Worm (Caenorhabditis elegans) whole organism, L4 larva: ENCODE data around the gene F44E5.2.
A peak's percentile ranks its signal among the peaks of the same experiment; 100 is the strongest.

Experiments
- D1046.2 ChIP-seq: fragments of 200-800 bp; sonication (Bioruptor generic); IDR thresholded peaks from 2 replicates; pipeline ENCODE4 v1.3.6; 2022; ENCODE audit warnings: missing genetic modification characterization, missing compliant biosample characterization
- F10B5.3 ChIP-seq: sonication (generic microtip); optimal IDR thresholded peaks from 2 replicates; lab custom pipeline; 2016; ENCODE audit warnings: mild to moderate bottlenecking, missing genetic modification characterization, missing compliant biosample characterization
- F44E2.7 ChIP-seq: fragments of 200-800 bp; sonication (Bioruptor generic); IDR thresholded peaks from 2 replicates; pipeline ENCODE4 v2.1.2; 2022; ENCODE audit warnings: missing genetic modification characterization, missing compliant biosample characterization
- R02D3.7 ChIP-seq: fragments of 150-350 bp; sonication (generic microtip); optimal IDR thresholded peaks from 3 replicates; lab custom pipeline; 2014; ENCODE audit warnings: missing biosample characterization, missing genetic modification characterization
- Y105C5A.15 ChIP-seq: fragments of 200-800 bp; sonication (Bioruptor generic); IDR thresholded peaks from 2 replicates; pipeline ENCODE4 v1.3.6; 2022; ENCODE audit warnings: missing genetic modification characterization, missing compliant biosample characterization
- Y48G9A.11 ChIP-seq: fragments of 200-800 bp; sonication (Bioruptor generic); IDR thresholded peaks from 2 replicates; pipeline ENCODE4 v1.3.6; 2022; ENCODE audit warnings: missing genetic modification reagents, missing genetic modification characterization, missing compliant biosample characterization
- Y75B8A.6 ChIP-seq: fragments of 200-800 bp; sonication (Bioruptor generic); IDR thresholded peaks from 2 replicates; pipeline ENCODE4 v1.3.6; 2022; ENCODE audit warnings: missing genetic modification reagents, missing genetic modification characterization, missing compliant biosample characterization
- ZK337.2 ChIP-seq: fragments of 200-800 bp; sonication (Bioruptor generic); IDR thresholded peaks from 2 replicates; pipeline ENCODE4 v1.3.6; 2022; ENCODE audit warnings: missing genetic modification reagents, missing genetic modification characterization, missing compliant biosample characterization
- aha-1 ChIP-seq: fragments of 150-350 bp; peaks from one replicate; lab custom pipeline; 2014; ENCODE audit warnings: missing biosample characterization, missing genetic modification characterization
- ama-1 ChIP-seq: fragments of 150-350 bp; optimal IDR thresholded peaks from 2 replicates; lab custom pipeline; 2014; ENCODE audit warnings: inconsistent platforms, mixed read lengths
- ceh-32 ChIP-seq: sonication (generic microtip); optimal IDR thresholded peaks from 2 replicates; lab custom pipeline; 2016; ENCODE audit warnings: mild to moderate bottlenecking, missing genetic modification characterization, missing compliant biosample characterization; ENCODE audit not compliant: poor library complexity
- ceh-44 ChIP-seq: fragments of 200-800 bp; sonication (Bioruptor generic); IDR thresholded peaks from 2 replicates; pipeline ENCODE4 v1.3.6; 2022; ENCODE audit warnings: missing genetic modification reagents, missing genetic modification characterization, missing compliant biosample characterization
- cey-2 ChIP-seq: sonication (generic microtip); optimal IDR thresholded peaks from 3 replicates; lab custom pipeline; 2017; ENCODE audit warnings: missing genetic modification characterization, mild to moderate bottlenecking, missing compliant biosample characterization, antibody characterized with exemption, borderline replicate concordance; ENCODE audit not compliant: insufficient read depth
- daf-19 ChIP-seq: fragments of 200-800 bp; sonication (Bioruptor generic); conservative IDR thresholded peaks from 2 replicates; pipeline ENCODE4 v1.3.6; 2022; ENCODE audit warnings: missing genetic modification characterization, missing compliant biosample characterization
- daf-8 ChIP-seq: fragments of 200-800 bp; sonication (Bioruptor generic); IDR thresholded peaks from 2 replicates; pipeline ENCODE4 v1.3.6; 2022; ENCODE audit warnings: missing genetic modification characterization, missing compliant biosample characterization
- dmd-6 ChIP-seq: fragments of 200-800 bp; sonication (Bioruptor generic); IDR thresholded peaks from 2 replicates; pipeline ENCODE4 v1.3.6; 2022; ENCODE audit warnings: missing genetic modification reagents, missing genetic modification characterization, missing compliant biosample characterization
- dmd-9 ChIP-seq: fragments of 200-800 bp; sonication (Bioruptor generic); IDR thresholded peaks from 2 replicates; pipeline ENCODE4 v1.3.6; 2022; ENCODE audit warnings: missing genetic modification reagents, missing genetic modification characterization, missing compliant biosample characterization
- duxl-1 ChIP-seq: sonication (generic microtip); optimal IDR thresholded peaks from 2 replicates; lab custom pipeline; 2016; ENCODE audit warnings: mild to moderate bottlenecking, missing genetic modification characterization, moderate library complexity, missing compliant biosample characterization; ENCODE audit not compliant: poor library complexity
- fos-1 ChIP-seq: fragments of 150-350 bp; optimal IDR thresholded peaks from 2 replicates; lab custom pipeline; 2014; ENCODE audit warnings: missing biosample characterization, missing genetic modification characterization
- hif-1 ChIP-seq, 2 experiments: sonication (generic microtip); optimal IDR thresholded peaks; 2 replicates each; lab custom pipeline; 2016 to 2017; ENCODE audit warnings: missing compliant biosample characterization in 2 of 2, missing genetic modification characterization in 2 of 2, missing genetic modification reagents in 2 of 2, missing genotype in 2 of 2, mild to moderate bottlenecking in 1 of 2
- jun-1 ChIP-seq: fragments of 150-350 bp; optimal IDR thresholded peaks from 2 replicates; lab custom pipeline; 2014; ENCODE audit warnings: missing biosample characterization, missing genetic modification reagents, missing genetic modification characterization
- lim-7 ChIP-seq: fragments of 200-800 bp; sonication (Bioruptor generic); IDR thresholded peaks from 2 replicates; pipeline ENCODE4 v1.3.6; 2022; ENCODE audit warnings: missing genetic modification characterization, missing compliant biosample characterization
- lin-38 ChIP-seq: fragments of 200-800 bp; sonication (Bioruptor generic); IDR thresholded peaks from 2 replicates; pipeline ENCODE4 v1.3.6; 2022; ENCODE audit warnings: missing genetic modification reagents, missing genetic modification characterization, missing compliant biosample characterization
- lin-39 ChIP-seq: fragments of 150-350 bp; optimal IDR thresholded peaks from 2 replicates; lab custom pipeline; 2014; ENCODE audit warnings: missing biosample characterization, missing genetic modification reagents, missing genetic modification characterization
- lsy-2 ChIP-seq, 2 experiments: fragments of 150-350 bp in 1 of 2; sonication (generic microtip) in 1 of 2; optimal IDR thresholded peaks; 2 replicates each; lab custom pipeline; 2014 to 2017; ENCODE audit warnings: missing biosample characterization in 2 of 2, missing genetic modification characterization in 2 of 2
- madf-5 ChIP-seq, 2 experiments: fragments of 200-800 bp; sonication (Bioruptor generic); IDR thresholded peaks; 2 replicates each; pipeline ENCODE4 v1.3.6; 2022; ENCODE audit warnings: missing compliant biosample characterization in 2 of 2, missing genetic modification characterization in 2 of 2
- madf-9 ChIP-seq: fragments of 200-800 bp; sonication (Bioruptor generic); conservative IDR thresholded peaks from 2 replicates; pipeline ENCODE4 v1.3.6; 2022; ENCODE audit warnings: missing genetic modification reagents, missing genetic modification characterization, missing compliant biosample characterization
- mdl-1 ChIP-seq, 2 experiments: fragments of 150-350 bp in 1 of 2; sonication (generic microtip) in 1 of 2; optimal IDR thresholded peaks; 2 replicates each; lab custom pipeline; 2014 to 2017; ENCODE audit warnings: missing biosample characterization in 2 of 2, missing genetic modification characterization in 2 of 2
- mdt-29 ChIP-seq: fragments of 200-800 bp; sonication (Bioruptor generic); IDR thresholded peaks from 2 replicates; pipeline ENCODE4 v1.3.6; 2022; ENCODE audit warnings: missing genetic modification reagents, missing genetic modification characterization, missing compliant biosample characterization
- nhr-10 ChIP-seq: fragments of 150-350 bp; optimal IDR thresholded peaks from 2 replicates; lab custom pipeline; 2014; ENCODE audit warnings: missing biosample characterization, missing genetic modification characterization
- nhr-111 ChIP-seq: fragments of 200-800 bp; sonication (Bioruptor generic); optimal IDR thresholded peaks from 2 replicates; lab custom pipeline; 2018; ENCODE audit warnings: mild to moderate bottlenecking, missing genetic modification characterization, missing compliant biosample characterization
- nhr-28 ChIP-seq: fragments of 150-350 bp; optimal IDR thresholded peaks from 2 replicates; lab custom pipeline; 2014; ENCODE audit warnings: missing biosample characterization, missing genetic modification characterization
- nhr-6 ChIP-seq: fragments of 150-350 bp; optimal IDR thresholded peaks from 2 replicates; lab custom pipeline; 2014; ENCODE audit warnings: missing biosample characterization, missing genetic modification characterization
- nhr-76 ChIP-seq: fragments of 150-350 bp; optimal IDR thresholded peaks from 2 replicates; lab custom pipeline; 2014; ENCODE audit warnings: missing biosample characterization, missing genetic modification characterization
- pqm-1 ChIP-seq: sonication (generic microtip); optimal IDR thresholded peaks from 2 replicates; lab custom pipeline; 2017; ENCODE audit warnings: missing biosample characterization, missing genetic modification characterization
- saeg-2 ChIP-seq: fragments of 200-800 bp; sonication (Bioruptor generic); IDR thresholded peaks from 2 replicates; pipeline ENCODE4 v1.3.6; 2022; ENCODE audit warnings: missing genetic modification reagents, missing genetic modification characterization, missing compliant biosample characterization
- sdz-12 ChIP-seq: fragments of 200-800 bp; sonication (Bioruptor generic); optimal IDR thresholded peaks from 2 replicates; lab custom pipeline; 2018; ENCODE audit warnings: mild to moderate bottlenecking, missing genetic modification characterization, missing compliant biosample characterization
- set-16 ChIP-seq: fragments of 200-800 bp; sonication (Bioruptor generic); IDR thresholded peaks from 2 replicates; pipeline ENCODE4 v1.3.6; 2022; ENCODE audit warnings: missing genetic modification reagents, missing genetic modification characterization, missing compliant biosample characterization
- spr-1 ChIP-seq: sonication (generic microtip); optimal IDR thresholded peaks from 2 replicates; lab custom pipeline; 2016; ENCODE audit warnings: mild to moderate bottlenecking, missing genetic modification characterization, missing compliant biosample characterization
- tag-97 ChIP-seq: fragments of 200-800 bp; sonication (Bioruptor generic); IDR thresholded peaks from 2 replicates; pipeline ENCODE4 v1.3.6; 2022; ENCODE audit warnings: missing genetic modification characterization, missing compliant biosample characterization
- tra-1 ChIP-seq: fragments of 200-800 bp; sonication (Bioruptor generic); IDR thresholded peaks from 2 replicates; pipeline ENCODE4 v1.3.6; 2022; ENCODE audit warnings: missing genetic modification reagents, missing genetic modification characterization, missing compliant biosample characterization
- unc-62 ChIP-seq, 3 experiments: fragments of 150-350 bp in 1 of 3; sonication (generic microtip); optimal IDR thresholded peaks in 2 of 3; peaks in 1 of 3; 1 replicate in 1 of 3; 2 replicates in 2 of 3; lab custom pipeline; 2014 to 2017; ENCODE audit warnings: missing biosample characterization in 3 of 3, missing genetic modification characterization in 3 of 3, missing genetic modification reagents in 3 of 3, missing genotype in 1 of 3
- zip-2 ChIP-seq: fragments of 150-350 bp; optimal IDR thresholded peaks from 2 replicates; lab custom pipeline; 2014; ENCODE audit warnings: missing biosample characterization, missing genetic modification characterization
- ztf-7 ChIP-seq: fragments of 150-350 bp; optimal IDR thresholded peaks from 2 replicates; lab custom pipeline; 2014; ENCODE audit warnings: missing biosample characterization, missing genetic modification characterization

F44E5.2 gene

ce11 chrII:11728545-11729105, 37.9 kb upstream of the F44E5.2 start, which contains the start of gene alh-8 (continued):
- TF ChIP-seq unc-62 (GFP tag; optimal IDR thresholded peaks at IDR 0.05 in 1 of 2; lab: Kevin White, UChicago) = no peak
- TF ChIP-seq unc-62 (tag; optimal IDR thresholded peaks at IDR 0.05; lab: Kevin White, UChicago) = no peak
- peak; percentile 82 for TF ChIP-seq nhr-28 (tag; lab: Kevin White, UChicago)
- TF ChIP-seq spr-1 (tag; lab: Kevin White, UChicago) = no peak
- TF ChIP-seq saeg-2 (GFP tag; lab: Robert Waterston, UW) = no peak; the same call in 1 of the 2 replicates
- TF ChIP-seq set-16 (GFP tag; lab: Robert Waterston, UW) = no peak
- peak; percentile 64 for TF ChIP-seq ama-1
- TF ChIP-seq madf-5 (GFP tag; IDR thresholded peaks at IDR 0.05; lab: Robert Waterston, UW) = no peak

- peak; percentile 96 for TF ChIP-seq aha-1 (tag; lab: Kevin White, UChicago)
- no peak for TF ChIP-seq ZK337.2 (GFP tag; lab: Robert Waterston, UW)
- TF ChIP-seq set-16 (GFP tag; lab: Robert Waterston, UW) = peak; percentile 94
- TF ChIP-seq unc-62 (GFP tag; optimal IDR thresholded peaks at IDR 0.05 in 1 of 2; lab: Kevin White, UChicago) = peak in 1 of 2 experiments; percentile 69
- no peak for TF ChIP-seq unc-62 (tag; optimal IDR thresholded peaks at IDR 0.05; lab: Kevin White, UChicago)
- TF ChIP-seq D1046.2 (GFP tag; lab: Robert Waterston, UW) = 0 out of 2 replicates have a peak, but pooled peaks have one; percentile 33
- TF ChIP-seq Y75B8A.6 (GFP tag; lab: Robert Waterston, UW) = no peak
Measured at ce11 chrII:11729757-11730535, 36.6 kb upstream of the F44E5.2 start.

ce11 chrII:11731174-11731724, 35.3 kb upstream of the F44E5.2 start:
- TF ChIP-seq madf-9 (GFP tag; lab: Robert Waterston, UW) (no peak; the same call in 1 of the 2 replicates), pqm-1 (tag; lab: Kevin White, UChicago) (no peak), lin-38 (GFP tag; lab: Robert Waterston, UW) (peak; percentile 65), sdz-12 (GFP tag; lab: Kevin White, UChicago) (no peak), hif-1 (tag; optimal IDR thresholded peaks at IDR 0.05; lab: Kevin White, UChicago) (no peak), lsy-2 (tag; optimal IDR thresholded peaks at IDR 0.05; lab: Kevin White, UChicago) (no peak), zip-2 (tag; lab: Kevin White, UChicago) (no peak), nhr-10 (no peak), F44E2.7 (no peak), daf-8 (GFP tag; lab: Robert Waterston, UW) (no peak), Y48G9A.11 (no peak), daf-19 (GFP tag; lab: Robert Waterston, UW) (no peak), jun-1 (tag; lab: Kevin White, UChicago) (no peak), ceh-32 (tag; lab: Kevin White, UChicago) (no peak), ztf-7 (no peak), Y105C5A.15 (GFP tag; lab: Robert Waterston, UW) (no peak), tra-1 (0 out of 2 replicates have a peak, but pooled peaks have one; percentile 13), nhr-111 (no peak), lim-7 (GFP tag; lab: Robert Waterston, UW) (no peak), F10B5.3 (tag; lab: Kevin White, UChicago) (no peak), R02D3.7 (tag; lab: Kevin White, UChicago) (no peak), duxl-1 (tag; lab: Kevin White, UChicago) (peak; percentile 69), nhr-76 (tag; lab: Kevin White, UChicago) (no peak), mdl-1 (tag; optimal IDR thresholded peaks at IDR 0.05; lab: Kevin White, UChicago) (no peak), dmd-6 (GFP tag; lab: Robert Waterston, UW) (peak; percentile 35), tag-97 (GFP tag; lab: Robert Waterston, UW) (no peak), nhr-6 (no peak), mdt-29 (GFP tag; lab: Robert Waterston, UW) (no peak), cey-2 (tag; lab: Kevin White, UChicago) (no peak), ceh-44 (GFP tag; lab: Robert Waterston, UW) (no peak), fos-1 (tag; lab: Kevin White, UChicago) (no peak), dmd-9 (no peak; the same call in 1 of the 2 replicates), lin-39 (tag; lab: Kevin White, UChicago) (no peak)
